Worm (Caenorhabditis elegans): ENCODE results near the gene R11D1.3.

DNA sequence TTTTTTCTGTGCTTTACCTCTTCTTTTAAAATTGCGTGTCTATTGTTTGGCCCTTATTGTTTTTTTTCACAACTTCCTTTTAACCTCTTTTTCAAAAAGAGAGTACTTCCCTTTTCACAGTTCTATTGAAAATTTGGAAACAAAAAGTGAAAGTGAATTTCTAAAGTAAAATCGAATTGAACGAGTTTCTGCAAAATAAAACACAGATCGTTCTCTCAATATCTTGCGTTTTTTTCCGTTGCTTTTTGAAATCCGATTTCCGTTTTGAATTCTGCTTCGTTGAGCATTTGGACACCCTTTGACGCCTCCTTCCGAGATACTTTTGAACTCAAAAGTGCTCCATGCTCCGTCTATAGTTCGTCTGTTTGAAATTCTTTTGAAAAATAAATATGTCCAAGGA, 35.6 kb downstream of the R11D1.3 start:
- no peak for TF ChIP-seq fos-1 (tag; optimal IDR thresholded peaks at IDR 0.05)
- TF ChIP-seq nhr-25 (tag; optimal IDR thresholded peaks at IDR 0.05), result no peak
- TF ChIP-seq fkh-10 (GFP tag; optimal IDR thresholded peaks at IDR 0.05), result peak; percentile 57
- no peak for TF ChIP-seq snpc-4 (tag; optimal IDR thresholded peaks at IDR 0.05)
- no peak for TF ChIP-seq ztf-11 (tag; optimal IDR thresholded peaks at IDR 0.05)
- no peak for TF ChIP-seq ceh-16 (tag; optimal IDR thresholded peaks at IDR 0.05)
- no peak for TF ChIP-seq pha-4 (tag; optimal IDR thresholded peaks at IDR 0.05)
- TF ChIP-seq pqm-1 (tag; optimal IDR thresholded peaks at IDR 0.05), result no peak
- no peak for TF ChIP-seq daf-12 (tag; optimal IDR thresholded peaks at IDR 0.05)
- TF ChIP-seq unc-62 (GFP tag; optimal IDR thresholded peaks at IDR 0.05), result no peak
